Worm (Caenorhabditis elegans) whole organism, mixed stage, embryonic: ENCODE measurements around the gene gst-3.

Source experiments
- M03D4.4 ChIP-seq: sonication (generic microtip); optimal IDR thresholded peaks from 2 replicates; lab custom pipeline; 2017; ENCODE audit warnings: mild to moderate bottlenecking, missing genetic modification characterization, missing compliant biosample characterization
- bed-3 ChIP-seq: fragments of 200-800 bp; sonication (Bioruptor generic); optimal IDR thresholded peaks from 3 replicates; lab custom pipeline; 2018; ENCODE audit warnings: mild to moderate bottlenecking, missing genetic modification characterization, moderate library complexity, missing compliant biosample characterization
- blmp-1 ChIP-seq: fragments of 150-350 bp; optimal IDR thresholded peaks from 2 replicates; lab custom pipeline; 2014; ENCODE audit warnings: missing biosample characterization, missing genetic modification characterization
- ceh-39 ChIP-seq: fragments of 150-350 bp; optimal IDR thresholded peaks from 2 replicates; lab custom pipeline; 2014; ENCODE audit warnings: missing biosample characterization, missing genetic modification characterization
- ceh-43 ChIP-seq: fragments of 200-800 bp; sonication (Bioruptor generic); optimal IDR thresholded peaks from 2 replicates; lab custom pipeline; 2018; ENCODE audit warnings: mild to moderate bottlenecking, missing genetic modification characterization, moderate library complexity, missing compliant biosample characterization
- ceh-83 ChIP-seq: fragments of 200-800 bp; sonication (Bioruptor generic); optimal IDR thresholded peaks from 2 replicates; lab custom pipeline; 2018; ENCODE audit warnings: mild to moderate bottlenecking, missing genetic modification characterization, missing compliant biosample characterization
- ces-1 ChIP-seq: fragments of 150-350 bp; optimal IDR thresholded peaks from 2 replicates; lab custom pipeline; 2014; ENCODE audit warnings: missing biosample characterization, missing genetic modification reagents, missing genetic modification characterization
- cnd-1 ChIP-seq: fragments of 200-800 bp; sonication (Bioruptor generic); optimal IDR thresholded peaks from 2 replicates; lab custom pipeline; 2018; ENCODE audit warnings: mild to moderate bottlenecking, missing genetic modification characterization, missing compliant biosample characterization
- drap-1 ChIP-seq: fragments of 200-800 bp; sonication (Bioruptor generic); optimal IDR thresholded peaks from 3 replicates; lab custom pipeline; 2018; ENCODE audit warnings: mild to moderate bottlenecking, missing genetic modification characterization, missing compliant biosample characterization
- elt-1 ChIP-seq: sonication (generic microtip); optimal IDR thresholded peaks from 2 replicates; lab custom pipeline; 2017; ENCODE audit warnings: missing genetic modification characterization, mild to moderate bottlenecking, missing compliant biosample characterization, antibody characterized with exemption, moderate library complexity, borderline replicate concordance; ENCODE audit not compliant: insufficient read depth
- elt-3 ChIP-seq: fragments of 150-350 bp; optimal IDR thresholded peaks from 2 replicates; lab custom pipeline; 2014; ENCODE audit warnings: missing biosample characterization, missing genetic modification characterization
- flh-1 ChIP-seq: fragments of 200-800 bp; sonication (Bioruptor generic); optimal IDR thresholded peaks from 2 replicates; lab custom pipeline; 2018; ENCODE audit warnings: mild to moderate bottlenecking, missing genetic modification characterization, moderate library complexity, missing compliant biosample characterization
- ham-2 ChIP-seq: fragments of 200-800 bp; sonication (Bioruptor generic); optimal IDR thresholded peaks from 2 replicates; lab custom pipeline; 2018; ENCODE audit warnings: mild to moderate bottlenecking, missing genetic modification characterization, missing compliant biosample characterization
- lin-13 ChIP-seq: fragments of 150-350 bp; optimal IDR thresholded peaks from 2 replicates; lab custom pipeline; 2014; ENCODE audit warnings: missing biosample characterization, missing genetic modification characterization
- lin-32 ChIP-seq: fragments of 200-800 bp; sonication (Bioruptor generic); optimal IDR thresholded peaks from 2 replicates; lab custom pipeline; 2018; ENCODE audit warnings: mild to moderate bottlenecking, missing genetic modification characterization, missing compliant biosample characterization
- lsy-2 ChIP-seq: fragments of 150-350 bp; optimal IDR thresholded peaks from 2 replicates; lab custom pipeline; 2014; ENCODE audit warnings: missing biosample characterization, missing genetic modification characterization
- mep-1 ChIP-seq: fragments of 150-350 bp; optimal IDR thresholded peaks from 2 replicates; lab custom pipeline; 2017; ENCODE audit warnings: missing biosample characterization, missing genetic modification reagents, missing genetic modification characterization, inconsistent platforms
- mls-2 ChIP-seq: sonication (generic microtip); optimal IDR thresholded peaks from 2 replicates; lab custom pipeline; 2016; ENCODE audit warnings: mild to moderate bottlenecking, missing genetic modification characterization, moderate library complexity, missing compliant biosample characterization
- nhr-12 ChIP-seq: fragments of 150-350 bp; optimal IDR thresholded peaks from 2 replicates; lab custom pipeline; 2014; ENCODE audit warnings: missing biosample characterization, missing genetic modification characterization
- nhr-2 ChIP-seq: fragments of 150-350 bp; optimal IDR thresholded peaks from 2 replicates; lab custom pipeline; 2014; ENCODE audit warnings: missing biosample characterization, missing genetic modification characterization
- nhr-28 ChIP-seq: fragments of 150-350 bp; optimal IDR thresholded peaks from 2 replicates; lab custom pipeline; 2014; ENCODE audit warnings: missing biosample characterization, missing genetic modification characterization
- nhr-76 ChIP-seq: sonication (generic microtip); optimal IDR thresholded peaks from 2 replicates; lab custom pipeline; 2017; ENCODE audit warnings: missing biosample characterization, missing genetic modification characterization
- pha-4 ChIP-seq: fragments of 150-350 bp; optimal IDR thresholded peaks from 2 replicates; lab custom pipeline; 2018; ENCODE audit warnings: missing biosample characterization, missing genetic modification reagents, missing genetic modification characterization
- sem-2 ChIP-seq: fragments of 200-800 bp; sonication (Bioruptor generic); optimal IDR thresholded peaks from 2 replicates; lab custom pipeline; 2018; ENCODE audit warnings: mild to moderate bottlenecking, missing genetic modification characterization, missing compliant biosample characterization
- snpc-4 ChIP-seq: fragments of 150-350 bp; optimal IDR thresholded peaks from 2 replicates; lab custom pipeline; 2014; ENCODE audit warnings: missing biosample characterization, missing genetic modification characterization
- sptf-1 ChIP-seq: sonication (generic microtip); optimal IDR thresholded peaks from 2 replicates; lab custom pipeline; 2017; ENCODE audit warnings: mild to moderate bottlenecking, missing genetic modification characterization, moderate library complexity, missing compliant biosample characterization
- tbx-8 ChIP-seq: fragments of 200-800 bp; sonication (Bioruptor generic); optimal IDR thresholded peaks from 2 replicates; lab custom pipeline; 2018; ENCODE audit warnings: mild to moderate bottlenecking, missing genetic modification characterization, moderate library complexity, missing compliant biosample characterization
- unc-120 ChIP-seq: sonication (generic microtip); optimal IDR thresholded peaks from 2 replicates; lab custom pipeline; 2017; ENCODE audit warnings: missing genetic modification characterization, missing compliant biosample characterization; ENCODE audit not compliant: poor library complexity, severe bottlenecking
- unc-39 ChIP-seq: fragments of 150-350 bp; optimal IDR thresholded peaks from 2 replicates; lab custom pipeline; 2014; ENCODE audit warnings: missing biosample characterization, missing genetic modification characterization
- unc-62 ChIP-seq: fragments of 150-350 bp; optimal IDR thresholded peaks from 2 replicates; lab custom pipeline; 2014; ENCODE audit warnings: missing biosample characterization, missing genetic modification reagents, missing genetic modification characterization
- zip-8 ChIP-seq: fragments of 150-350 bp; optimal IDR thresholded peaks from 2 replicates; lab custom pipeline; 2014; ENCODE audit warnings: missing biosample characterization, missing genetic modification characterization
- ztf-11 ChIP-seq: fragments of 150-350 bp; optimal IDR thresholded peaks from 2 replicates; lab custom pipeline; 2014; ENCODE audit warnings: missing biosample characterization, missing genetic modification characterization

gst-3 gene

DNA sequence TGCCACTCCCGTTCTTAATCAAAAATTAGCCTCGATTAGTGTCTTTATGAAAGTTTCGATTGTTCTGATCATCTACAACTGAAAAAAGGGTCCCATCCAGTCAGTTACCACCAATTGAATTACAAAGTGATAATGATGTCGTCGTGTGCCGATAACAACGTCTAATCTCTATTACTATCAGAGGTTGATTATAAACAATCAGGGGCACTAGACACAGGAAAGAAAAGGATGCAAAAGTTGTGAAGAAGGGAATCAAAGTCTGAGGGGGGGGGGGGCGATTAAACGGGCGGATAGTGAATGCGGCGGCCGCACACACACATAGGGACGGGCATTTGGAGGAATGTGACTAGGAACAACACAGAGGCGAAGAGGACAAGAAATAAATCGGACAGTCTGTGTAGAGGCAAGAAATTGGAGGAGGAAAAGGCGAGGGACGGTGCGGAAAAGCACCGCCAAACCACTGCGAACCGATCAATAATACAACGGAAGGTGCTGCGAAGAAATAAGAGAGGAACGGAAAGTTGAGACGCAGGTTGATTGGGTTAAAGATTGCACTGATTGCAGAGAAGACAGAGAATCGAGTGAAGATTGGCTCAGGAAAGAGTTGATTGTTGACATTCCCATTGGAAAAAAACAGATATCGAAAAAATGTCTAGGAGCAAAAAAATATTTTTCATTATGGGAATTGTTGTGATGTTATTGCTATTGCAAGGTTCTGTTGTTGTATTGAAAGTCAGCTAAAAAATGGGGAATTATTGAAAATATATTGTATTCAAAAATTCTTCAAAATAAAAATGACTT is 35.1 kb upstream of the gst-3 start:
- peak; percentile 9 for TF ChIP-seq unc-120 (tag; lab: Kevin White, UChicago)
- TF ChIP-seq M03D4.4 (tag; lab: Kevin White, UChicago) = peak; percentile 60
- TF ChIP-seq nhr-76 (tag; lab: Kevin White, UChicago) = no peak
- TF ChIP-seq mls-2 = peak; percentile 51
- TF ChIP-seq elt-3 (tag; lab: Kevin White, UChicago) = no peak
- peak; percentile 14 for TF ChIP-seq sptf-1 (tag; lab: Kevin White, UChicago)
- TF ChIP-seq nhr-2 (tag; lab: Kevin White, UChicago) = no peak
- TF ChIP-seq flh-1 (GFP tag; lab: Kevin White, UChicago) = no peak
- TF ChIP-seq drap-1 (GFP tag; lab: Kevin White, UChicago) = peak; percentile 63
- TF ChIP-seq bed-3 = no peak
- TF ChIP-seq cnd-1 = peak; percentile 20
- peak; percentile 13 for TF ChIP-seq pha-4 (tag; lab: Kevin White, UChicago)
- TF ChIP-seq mep-1 (tag; lab: Kevin White, UChicago) = no peak
- TF ChIP-seq tbx-8 (GFP tag; lab: Kevin White, UChicago) = no peak
- peak; percentile 22 for TF ChIP-seq ham-2 (GFP tag; lab: Kevin White, UChicago)
- TF ChIP-seq lin-32 (GFP tag; lab: Kevin White, UChicago) = no peak

DNA sequence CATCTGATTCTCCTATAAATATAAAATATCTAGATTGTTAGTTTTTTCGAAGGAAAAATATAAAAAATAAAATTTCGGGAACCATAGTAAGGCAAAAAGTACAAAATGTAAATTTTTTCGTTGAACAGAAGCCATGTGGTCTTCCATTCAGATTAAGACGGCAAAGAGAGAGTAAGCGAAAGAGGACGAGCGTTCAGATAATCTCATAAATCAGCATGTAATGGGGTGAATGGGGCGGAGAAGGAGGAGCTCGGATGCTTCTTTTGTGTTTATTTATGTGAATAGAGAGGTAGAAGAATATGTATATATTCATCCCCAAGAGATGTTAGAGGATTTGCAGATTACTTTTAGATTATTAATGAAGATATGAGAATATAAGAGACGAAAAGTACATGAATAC is 34.3 kb upstream of the gst-3 start, which contains the start of gene pxf-1:
Gene pxf-1 (minus strand): TSS at position 14 of the 400 bp plus-strand sequence.
- TF ChIP-seq ztf-11 (tag; lab: Kevin White, UChicago) (no peak), ces-1 (GFP tag; lab: Kevin White, UChicago) (peak; percentile 59)

DNA sequence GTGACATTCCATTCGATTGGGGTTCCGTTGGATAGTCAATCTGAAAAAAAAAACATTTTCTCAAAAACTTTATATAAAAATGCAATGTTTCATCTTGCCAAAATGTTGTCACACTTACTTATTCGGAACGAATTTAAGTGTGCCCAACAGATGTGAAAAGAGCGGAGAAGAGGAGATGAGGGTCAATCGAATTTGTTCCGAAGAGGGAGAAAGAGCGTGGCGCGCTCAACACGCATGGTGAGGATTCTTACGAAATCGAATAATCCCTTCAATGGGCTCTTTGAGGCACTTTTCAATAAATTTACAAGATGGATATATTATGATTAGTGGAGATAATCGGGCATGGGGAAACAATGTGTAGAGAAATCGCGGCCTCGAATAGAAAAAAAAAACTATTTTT is 30.8 kb upstream of the gst-3 start:
- TF ChIP-seq lin-32 (GFP tag; lab: Kevin White, UChicago) (no peak), cnd-1 (no peak), ces-1 (GFP tag; lab: Kevin White, UChicago) (peak; percentile 99)

DNA sequence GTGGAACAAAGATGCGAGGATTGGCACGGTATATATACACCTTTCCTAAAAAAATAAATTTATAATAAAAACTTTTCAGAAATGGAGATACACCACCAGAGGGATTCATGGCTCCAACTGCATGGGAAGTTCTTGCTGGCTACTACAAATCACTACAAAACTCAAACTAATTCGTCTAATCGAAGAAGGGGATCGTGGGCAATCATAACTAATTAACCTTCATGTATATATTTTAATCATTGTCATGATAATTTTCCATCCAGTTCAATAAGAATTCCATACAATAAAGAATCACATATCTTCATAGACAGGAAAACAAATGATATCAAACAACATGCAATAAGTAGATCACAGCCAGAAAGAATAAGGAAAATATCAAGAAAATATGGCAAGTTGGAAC is 24.0 kb upstream of the gst-3 start:
- no peak for TF ChIP-seq unc-120 (tag; lab: Kevin White, UChicago)
- no peak for TF ChIP-seq sptf-1 (tag; lab: Kevin White, UChicago)
- TF ChIP-seq drap-1 (GFP tag; lab: Kevin White, UChicago) = no peak
- no peak for TF ChIP-seq nhr-12 (tag; lab: Kevin White, UChicago)
- no peak for TF ChIP-seq lsy-2 (tag; lab: Kevin White, UChicago)
- no peak for TF ChIP-seq flh-1 (GFP tag; lab: Kevin White, UChicago)
- no peak for TF ChIP-seq mep-1 (tag; lab: Kevin White, UChicago)
- no peak for TF ChIP-seq snpc-4 (tag; lab: Kevin White, UChicago)
- no peak for TF ChIP-seq ztf-11 (tag; lab: Kevin White, UChicago)
- no peak for TF ChIP-seq unc-62
- no peak for TF ChIP-seq nhr-28
- TF ChIP-seq blmp-1 (tag; lab: Kevin White, UChicago) = no peak
- no peak for TF ChIP-seq unc-39 (tag; lab: Kevin White, UChicago)
- TF ChIP-seq nhr-2 (tag; lab: Kevin White, UChicago) = no peak
- TF ChIP-seq ham-2 (GFP tag; lab: Kevin White, UChicago) = no peak
- TF ChIP-seq lin-13 = no peak
- TF ChIP-seq ceh-43 (GFP tag; lab: Kevin White, UChicago) = no peak
- TF ChIP-seq sem-2 (GFP tag; lab: Kevin White, UChicago) = no peak

DNA sequence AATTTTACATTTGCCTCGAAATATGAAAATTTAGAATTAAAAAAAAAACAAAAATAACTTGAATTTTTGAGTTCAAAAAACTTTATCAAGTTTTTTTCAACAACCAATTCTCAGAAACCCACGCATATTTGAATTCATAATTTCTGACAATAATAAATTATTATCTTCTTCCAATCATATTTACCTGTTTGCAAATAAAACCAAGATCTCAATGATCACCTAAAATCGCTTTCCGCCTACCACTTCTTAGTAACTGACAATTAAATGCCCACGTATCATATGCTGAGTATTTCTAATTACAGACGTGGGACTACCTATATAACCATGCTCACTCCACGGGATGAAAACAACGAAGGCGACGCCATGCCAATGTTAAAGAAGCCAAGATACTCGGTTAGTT is 21.7 kb upstream of the gst-3 start, which contains the start of gene pps-1:
Gene pps-1 (plus strand): TSS at position 301 of the 400 bp plus-strand sequence.
- TF ChIP-seq drap-1 (GFP tag; lab: Kevin White, UChicago) (no peak), cnd-1 (no peak), mep-1 (tag; lab: Kevin White, UChicago) (no peak), ces-1 (GFP tag; lab: Kevin White, UChicago) (no peak), ceh-39 (tag; lab: Kevin White, UChicago) (no peak), flh-1 (GFP tag; lab: Kevin White, UChicago) (no peak), ceh-83 (GFP tag; lab: Kevin White, UChicago) (no peak), blmp-1 (tag; lab: Kevin White, UChicago) (no peak), elt-1 (tag; lab: Kevin White, UChicago) (no peak), nhr-28 (no peak), ceh-43 (GFP tag; lab: Kevin White, UChicago) (no peak), sem-2 (GFP tag; lab: Kevin White, UChicago) (no peak), nhr-12 (tag; lab: Kevin White, UChicago) (no peak), unc-62 (no peak), lin-13 (no peak), snpc-4 (tag; lab: Kevin White, UChicago) (no peak), zip-8 (no peak), M03D4.4 (tag; lab: Kevin White, UChicago) (no peak), bed-3 (no peak)
